Worm (Caenorhabditis elegans): ENCODE results near the gene B0361.11.

DNA sequence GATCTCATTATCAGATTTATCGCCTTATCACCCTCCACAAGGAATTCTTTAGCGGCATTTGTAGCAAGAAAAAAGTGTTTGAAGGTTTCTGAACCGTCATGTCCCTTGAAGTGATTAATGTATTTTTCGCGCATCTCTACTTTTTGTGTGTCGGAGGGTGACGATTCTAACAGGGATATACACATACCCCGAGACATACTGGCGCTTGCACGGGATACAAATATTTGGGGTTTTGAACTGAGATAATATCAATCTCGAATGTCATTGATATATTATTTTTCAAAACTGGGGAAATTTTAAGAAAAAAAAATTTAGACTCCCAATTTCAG is 28.2 kb downstream of the B0361.11 start:
- TF ChIP-seq nhr-77 (tag; optimal IDR thresholded peaks at IDR 0.05) (no peak), blmp-1 (tag; optimal IDR thresholded peaks at IDR 0.05; ENCODE audit: insufficient read depth) (no peak), F13H6.1 (tag; optimal IDR thresholded peaks at IDR 0.05) (no peak), lin-11 (tag; optimal IDR thresholded peaks at IDR 0.05) (no peak), mdl-1 (tag; optimal IDR thresholded peaks at IDR 0.05) (no peak), egl-27 (tag; optimal IDR thresholded peaks at IDR 0.05) (peak; percentile 9), skn-1 (tag; optimal IDR thresholded peaks at IDR 0.05) (no peak), fos-1 (tag; optimal IDR thresholded peaks at IDR 0.05) (peak; percentile 19), ama-1 (optimal IDR thresholded peaks at IDR 0.05) (no peak)
